Worm (Caenorhabditis elegans) whole organism, early embryonic: ENCODE data around the gene T01B4.3.

Experiments
- B0310.2 ChIP-seq: sonication (generic microtip); optimal IDR thresholded peaks from 2 replicates; lab custom pipeline; 2016; ENCODE audit warnings: mild to moderate bottlenecking, missing genetic modification characterization, missing compliant biosample characterization
- F13C5.2 ChIP-seq: sonication (generic microtip); optimal IDR thresholded peaks from 2 replicates; lab custom pipeline; 2017; ENCODE audit warnings: mild to moderate bottlenecking, missing genetic modification characterization, inconsistent platforms, missing compliant biosample characterization
- aly-1 ChIP-seq: sonication (generic microtip); optimal IDR thresholded peaks from 2 replicates; lab custom pipeline; 2016; ENCODE audit warnings: missing genetic modification characterization, missing compliant biosample characterization
- ama-1 ChIP-seq: fragments of 150-350 bp; optimal IDR thresholded peaks from 2 replicates; lab custom pipeline; 2014
- ceh-13 ChIP-seq: fragments of 200-800 bp; sonication (Bioruptor generic); optimal IDR thresholded peaks from 2 replicates; lab custom pipeline; 2018; ENCODE audit warnings: mild to moderate bottlenecking, missing genetic modification characterization, missing compliant biosample characterization
- ceh-36 ChIP-seq: sonication (generic microtip); optimal IDR thresholded peaks from 2 replicates; lab custom pipeline; 2016; ENCODE audit warnings: missing genetic modification characterization, inconsistent platforms, missing compliant biosample characterization
- ets-7 ChIP-seq: sonication (generic microtip); optimal IDR thresholded peaks from 2 replicates; lab custom pipeline; 2016; ENCODE audit warnings: missing genotype, missing genetic modification characterization, missing compliant biosample characterization
- flt-1 ChIP-seq: fragments of 200-800 bp; sonication (Bioruptor generic); IDR thresholded peaks from 2 replicates; pipeline ENCODE4 v1.3.6; 2022; ENCODE audit warnings: missing genetic modification characterization, missing compliant biosample characterization
- hmbx-1 ChIP-seq: sonication (generic microtip); optimal IDR thresholded peaks from 2 replicates; lab custom pipeline; 2016; ENCODE audit warnings: mild to moderate bottlenecking, missing genetic modification characterization, missing compliant biosample characterization
- hmg-4 ChIP-seq: fragments of 200-800 bp; sonication (Bioruptor generic); optimal IDR thresholded peaks from 2 replicates; lab custom pipeline; 2018; ENCODE audit warnings: mild to moderate bottlenecking, missing genetic modification characterization, missing compliant biosample characterization
- hnd-1 ChIP-seq: sonication (generic microtip); optimal IDR thresholded peaks from 2 replicates; lab custom pipeline; 2016; ENCODE audit warnings: missing genetic modification characterization, missing compliant biosample characterization
- pes-1 ChIP-seq: fragments of 200-800 bp; sonication (Bioruptor generic); IDR thresholded peaks from 2 replicates; pipeline ENCODE4 v1.3.6; 2022; ENCODE audit warnings: missing genetic modification reagents, missing genetic modification characterization, missing compliant biosample characterization
- scrt-1 ChIP-seq: fragments of 200-800 bp; sonication (Bioruptor generic); IDR thresholded peaks from 2 replicates; pipeline ENCODE4 v1.3.6; 2022; ENCODE audit warnings: missing genetic modification characterization, missing compliant biosample characterization
- sea-1 ChIP-seq: fragments of 200-800 bp; sonication (Bioruptor generic); conservative IDR thresholded peaks from 2 replicates; pipeline ENCODE4 v1.3.6; 2022; ENCODE audit warnings: missing genetic modification characterization, missing compliant biosample characterization
- tbx-11 ChIP-seq: fragments of 200-800 bp; sonication (Bioruptor generic); IDR thresholded peaks from 2 replicates; pipeline ENCODE4 v1.3.6; 2022; ENCODE audit warnings: missing genetic modification characterization, missing compliant biosample characterization
- tbx-37 ChIP-seq: fragments of 200-800 bp; sonication (Bioruptor generic); conservative IDR thresholded peaks from 2 replicates; pipeline ENCODE4 v1.3.6; 2022; ENCODE audit warnings: missing genetic modification reagents, missing genetic modification characterization, missing compliant biosample characterization
- tra-4 ChIP-seq: sonication (generic microtip); optimal IDR thresholded peaks from 2 replicates; lab custom pipeline; 2017; ENCODE audit warnings: missing genetic modification characterization, missing compliant biosample characterization

The T01B4.3 gene

ce11 chrX:16354598-16355211 lies 37.2 kb upstream of the T01B4.3 start, which contains the start of gene nhr-28:
nhr-28 (plus strand) TSS chrX:16354976.
- TF ChIP-seq B0310.2 (tag; lab: Kevin White, UChicago) = no peak
- TF ChIP-seq F13C5.2 (tag; lab: Kevin White, UChicago) = no peak
- no peak for TF ChIP-seq ceh-36
- TF ChIP-seq flt-1 (GFP tag; lab: Robert Waterston, UW) = no peak
- no peak for TF ChIP-seq tbx-11 (GFP tag; lab: Robert Waterston, UW)
- TF ChIP-seq pes-1 (GFP tag; lab: Robert Waterston, UW) = no peak
- TF ChIP-seq sea-1 (GFP tag; lab: Robert Waterston, UW) = no peak
- TF ChIP-seq hmbx-1 (tag; lab: Kevin White, UChicago) = no peak
- no peak for TF ChIP-seq tbx-37 (GFP tag; lab: Robert Waterston, UW)
- TF ChIP-seq hnd-1 (tag; lab: Kevin White, UChicago) = no peak
- no peak for TF ChIP-seq scrt-1 (GFP tag; lab: Robert Waterston, UW)
- no peak for TF ChIP-seq tra-4 (tag; lab: Kevin White, UChicago)
- TF ChIP-seq ets-7 (tag; lab: Kevin White, UChicago) = no peak
- TF ChIP-seq aly-1 (tag; lab: Kevin White, UChicago) = no peak
- no peak for TF ChIP-seq hmg-4
- TF ChIP-seq ceh-13 (GFP tag; lab: Kevin White, UChicago) = no peak

- no peak for TF ChIP-seq ets-7 (tag; lab: Kevin White, UChicago)
- TF ChIP-seq sea-1 (GFP tag; lab: Robert Waterston, UW) = no peak
- TF ChIP-seq hmbx-1 (tag; lab: Kevin White, UChicago) = no peak
- no peak for TF ChIP-seq ceh-36
- no peak for TF ChIP-seq F13C5.2 (tag; lab: Kevin White, UChicago)
- no peak for TF ChIP-seq tbx-11 (GFP tag; lab: Robert Waterston, UW)
- no peak for TF ChIP-seq tbx-37 (GFP tag; lab: Robert Waterston, UW)
- TF ChIP-seq aly-1 (tag; lab: Kevin White, UChicago) = no peak
- TF ChIP-seq hnd-1 (tag; lab: Kevin White, UChicago) = no peak
Measured at ce11 chrX:16352503-16352902, 35.0 kb upstream of the T01B4.3 start.

ce11 chrX:16349019-16349418 lies 31.5 kb upstream of the T01B4.3 start:
- TF ChIP-seq ceh-13 (GFP tag; lab: Kevin White, UChicago) = no peak
- TF ChIP-seq scrt-1 (GFP tag; lab: Robert Waterston, UW) = no peak
- TF ChIP-seq sea-1 (GFP tag; lab: Robert Waterston, UW) = no peak
- no peak for TF ChIP-seq hmbx-1 (tag; lab: Kevin White, UChicago)
- TF ChIP-seq hmg-4 = no peak
- TF ChIP-seq tbx-11 (GFP tag; lab: Robert Waterston, UW) = no peak
- TF ChIP-seq flt-1 (GFP tag; lab: Robert Waterston, UW) = no peak
- TF ChIP-seq ceh-36 = no peak
- no peak for TF ChIP-seq ama-1 (lab: Kevin White, UChicago)
- TF ChIP-seq B0310.2 (tag; lab: Kevin White, UChicago) = no peak
- TF ChIP-seq tra-4 (tag; lab: Kevin White, UChicago) = no peak
- TF ChIP-seq tbx-37 (GFP tag; lab: Robert Waterston, UW) = no peak
- TF ChIP-seq pes-1 (GFP tag; lab: Robert Waterston, UW) = no peak
- no peak for TF ChIP-seq hnd-1 (tag; lab: Kevin White, UChicago)
- no peak for TF ChIP-seq ets-7 (tag; lab: Kevin White, UChicago)
- TF ChIP-seq F13C5.2 (tag; lab: Kevin White, UChicago) = no peak
- TF ChIP-seq aly-1 (tag; lab: Kevin White, UChicago) = no peak

ce11 chrX:16346212-16346883 lies 28.8 kb upstream of the T01B4.3 start:
- TF ChIP-seq hmbx-1 (tag; lab: Kevin White, UChicago) (no peak), tra-4 (tag; lab: Kevin White, UChicago) (no peak), tbx-11 (GFP tag; lab: Robert Waterston, UW) (no peak), ets-7 (tag; lab: Kevin White, UChicago) (no peak), ceh-13 (GFP tag; lab: Kevin White, UChicago) (no peak), ceh-36 (no peak), aly-1 (tag; lab: Kevin White, UChicago) (no peak), flt-1 (GFP tag; lab: Robert Waterston, UW) (no peak), scrt-1 (GFP tag; lab: Robert Waterston, UW) (no peak), F13C5.2 (tag; lab: Kevin White, UChicago) (no peak), ama-1 (lab: Kevin White, UChicago) (no peak), tbx-37 (GFP tag; lab: Robert Waterston, UW) (no peak), B0310.2 (tag; lab: Kevin White, UChicago) (no peak), pes-1 (GFP tag; lab: Robert Waterston, UW) (no peak)

- TF ChIP-seq hmg-4 = no peak
- no peak for TF ChIP-seq tra-4 (tag; lab: Kevin White, UChicago)
- no peak for TF ChIP-seq aly-1 (tag; lab: Kevin White, UChicago)
- TF ChIP-seq tbx-11 (GFP tag; lab: Robert Waterston, UW) = no peak
- TF ChIP-seq sea-1 (GFP tag; lab: Robert Waterston, UW) = no peak
- no peak for TF ChIP-seq hmbx-1 (tag; lab: Kevin White, UChicago)
- TF ChIP-seq ceh-36 = no peak
- no peak for TF ChIP-seq ama-1 (lab: Kevin White, UChicago)
- TF ChIP-seq hnd-1 (tag; lab: Kevin White, UChicago) = no peak
- no peak for TF ChIP-seq flt-1 (GFP tag; lab: Robert Waterston, UW)
- no peak for TF ChIP-seq ets-7 (tag; lab: Kevin White, UChicago)
- no peak for TF ChIP-seq B0310.2 (tag; lab: Kevin White, UChicago)
Measured at ce11 chrX:16345296-16345695, 27.8 kb upstream of the T01B4.3 start.
